Worm (Caenorhabditis elegans): ENCODE measurements around the gene F19H6.4.

F19H6.4 gene

ce11 chrX:12323439-12323838 is 42.0 kb upstream of the F19H6.4 start, which contains the start of gene srd-40:
Gene srd-40 (plus strand): TSS chrX:12323739.
- TF ChIP-seq fkh-8 (tag; optimal IDR thresholded peaks at IDR 0.05) = peak; percentile 44
- TF ChIP-seq hlh-4 (tag; optimal IDR thresholded peaks at IDR 0.05) = peak; percentile 19
- no peak for TF ChIP-seq grh-1 (GFP tag; IDR thresholded peaks at IDR 0.05)
- no peak for TF ChIP-seq nhr-12 (tag; optimal IDR thresholded peaks at IDR 0.05)
- no peak for TF ChIP-seq zag-1 (tag; optimal IDR thresholded peaks at IDR 0.05)
- no peak for TF ChIP-seq elt-3 (tag; optimal IDR thresholded peaks at IDR 0.05)
- no peak for TF ChIP-seq lin-39 (tag; optimal IDR thresholded peaks at IDR 0.05)
- no peak for TF ChIP-seq jun-1 (tag; optimal IDR thresholded peaks at IDR 0.05)

ce11 chrX:12326424-12326823 is 39.1 kb upstream of the F19H6.4 start, which contains the start of gene srd-41:
Gene srd-41 (plus strand): TSS chrX:12326724.
- TF ChIP-seq isw-1 (GFP tag; IDR thresholded peaks at IDR 0.05) (no peak), hlh-4 (tag; optimal IDR thresholded peaks at IDR 0.05) (no peak), skn-1 (tag; optimal IDR thresholded peaks at IDR 0.05) (no peak), mdl-1 (tag; optimal IDR thresholded peaks at IDR 0.05) (no peak), pqm-1 (tag; optimal IDR thresholded peaks at IDR 0.05) (no peak), lin-13 (GFP tag; optimal IDR thresholded peaks at IDR 0.05) (no peak), ceh-90 (tag; optimal IDR thresholded peaks at IDR 0.05) (no peak), unc-30 (tag; optimal IDR thresholded peaks at IDR 0.05) (no peak), blmp-1 (tag; optimal IDR thresholded peaks at IDR 0.05) (no peak), fkh-4 (tag; optimal IDR thresholded peaks at IDR 0.05; ENCODE audit: borderline replicate concordance) (no peak), mab-9 (GFP tag; IDR thresholded peaks at IDR 0.05) (no peak)

ce11 chrX:12328676-12329075 is 36.8 kb upstream of the F19H6.4 start, which contains the start of gene srd-45:
Gene srd-45 (plus strand): TSS chrX:12328976.
- TF ChIP-seq zip-4 (GFP tag; optimal IDR thresholded peaks at IDR 0.05) (no peak), egl-13 (tag; optimal IDR thresholded peaks at IDR 0.05) (no peak), isw-1 (GFP tag; IDR thresholded peaks at IDR 0.05) (no peak), unc-98 (GFP tag; IDR thresholded peaks at IDR 0.05) (no peak), sup-37 (GFP tag; optimal IDR thresholded peaks at IDR 0.05) (no peak), fkh-4 (tag; optimal IDR thresholded peaks at IDR 0.05; ENCODE audit: borderline replicate concordance) (no peak), ceh-63 (GFP tag; optimal IDR thresholded peaks at IDR 0.05) (no peak), efl-1 (optimal IDR thresholded peaks at IDR 0.05) (no peak), efl-1 (GFP tag; optimal IDR thresholded peaks at IDR 0.05 in 1 of 2) (no peak), lin-13 (GFP tag; optimal IDR thresholded peaks at IDR 0.05) (no peak), tbx-2 (tag; optimal IDR thresholded peaks at IDR 0.05) (no peak), ceh-82 (tag; optimal IDR thresholded peaks at IDR 0.05) (no peak), ama-1 (optimal IDR thresholded peaks at IDR 0.05) (no peak), aly-2 (tag; optimal IDR thresholded peaks at IDR 0.05) (no peak), fkh-8 (tag; optimal IDR thresholded peaks at IDR 0.05) (no peak), nhr-84 (tag; optimal IDR thresholded peaks at IDR 0.05) (no peak)

- TF ChIP-seq nhr-71 (tag; optimal IDR thresholded peaks at IDR 0.05) (peak; percentile 18), mdl-1 (tag; optimal IDR thresholded peaks at IDR 0.05) (no peak)
These were observed 33.7 kb upstream of the F19H6.4 start, which contains the start of gene srd-46 for ce11 chrX:12331795-12332194. Gene srd-46 (plus strand): TSS chrX:12332095.

ce11 chrX:12333479-12333878 is 32.0 kb upstream of the F19H6.4 start, which contains the start of gene srd-47:
Gene srd-47 (plus strand): TSS chrX:12333642.
- TF ChIP-seq unc-62 (GFP tag; optimal IDR thresholded peaks at IDR 0.05) = no peak
- TF ChIP-seq efl-1 (optimal IDR thresholded peaks at IDR 0.05) = no peak
- peak in 1 of 2 experiments; percentile 70 for TF ChIP-seq efl-1 (GFP tag; optimal IDR thresholded peaks at IDR 0.05 in 1 of 2)

- no peak for TF ChIP-seq hlh-4 (tag; optimal IDR thresholded peaks at IDR 0.05)
- no peak for TF ChIP-seq hpl-2 (GFP tag; optimal IDR thresholded peaks at IDR 0.05)
- TF ChIP-seq grh-1 (GFP tag; IDR thresholded peaks at IDR 0.05) = no peak
- no peak for TF ChIP-seq ceh-63 (GFP tag; optimal IDR thresholded peaks at IDR 0.05)
- TF ChIP-seq aha-1 (tag; optimal IDR thresholded peaks at IDR 0.05) = no peak
- TF ChIP-seq mab-9 (GFP tag; IDR thresholded peaks at IDR 0.05) = no peak
- TF ChIP-seq nhr-85 (tag) = no peak
- no peak for TF ChIP-seq nhr-11 (tag; optimal IDR thresholded peaks at IDR 0.05)
- no peak for TF ChIP-seq lin-13 (GFP tag; optimal IDR thresholded peaks at IDR 0.05)
- no peak for TF ChIP-seq pqm-1 (tag; optimal IDR thresholded peaks at IDR 0.05)
- TF ChIP-seq dpl-1 (GFP tag; optimal IDR thresholded peaks at IDR 0.05) = no peak
- TF ChIP-seq mep-1 (tag; optimal IDR thresholded peaks at IDR 0.05) = no peak
- no peak for TF ChIP-seq ceh-88 (GFP tag; IDR thresholded peaks at IDR 0.05)
- TF ChIP-seq nhr-20 (tag; optimal IDR thresholded peaks at IDR 0.05) = no peak
These were observed 29.7 kb upstream of the F19H6.4 start, which contains the start of gene srd-48 for ce11 chrX:12335808-12336207. Gene srd-48 (plus strand): TSS chrX:12336108.
